Worm (Caenorhabditis elegans) whole organism, L1 larva: ENCODE results near the gene F36D3.14.

Source experiments
- ama-1 ChIP-seq: fragments of 150-350 bp; optimal IDR thresholded peaks from 2 replicates; lab custom pipeline; 2014
- ces-1 ChIP-seq: fragments of 150-350 bp; optimal IDR thresholded peaks from 2 replicates; lab custom pipeline; 2014; ENCODE audit warnings: missing biosample characterization, missing genetic modification reagents, missing genetic modification characterization
- egl-27 ChIP-seq, 2 experiments: fragments of 150-350 bp in 1 of 2; sonication (generic microtip); optimal IDR thresholded peaks; 3 replicates each; lab custom pipeline; 2017 to 2018; ENCODE audit warnings: missing biosample characterization in 2 of 2, missing genetic modification characterization in 2 of 2, missing genetic modification reagents in 2 of 2
- jun-1 ChIP-seq: fragments of 150-350 bp; optimal IDR thresholded peaks from 2 replicates; lab custom pipeline; 2014; ENCODE audit warnings: missing biosample characterization, missing genetic modification reagents, missing genetic modification characterization
- lin-13 ChIP-seq: fragments of 150-350 bp; optimal IDR thresholded peaks from 2 replicates; lab custom pipeline; 2014; ENCODE audit warnings: missing biosample characterization, missing genetic modification reagents, missing genetic modification characterization
- lin-39 ChIP-seq: fragments of 150-350 bp; optimal IDR thresholded peaks from 2 replicates; lab custom pipeline; 2014; ENCODE audit warnings: missing biosample characterization, missing genetic modification reagents, missing genetic modification characterization
- mef-2 ChIP-seq: fragments of 150-350 bp; optimal IDR thresholded peaks from 2 replicates; lab custom pipeline; 2014; ENCODE audit warnings: missing biosample characterization, missing genetic modification characterization
- nhr-28 ChIP-seq: fragments of 150-350 bp; optimal IDR thresholded peaks from 2 replicates; lab custom pipeline; 2014; ENCODE audit warnings: missing biosample characterization, missing genetic modification characterization
- nhr-76 ChIP-seq: sonication (generic microtip); optimal IDR thresholded peaks from 2 replicates; lab custom pipeline; 2017; ENCODE audit warnings: missing biosample characterization, missing genetic modification characterization
- nhr-90 ChIP-seq: sonication (generic microtip); optimal IDR thresholded peaks from 2 replicates; lab custom pipeline; 2016; ENCODE audit warnings: mild to moderate bottlenecking, missing genetic modification characterization, missing compliant biosample characterization; ENCODE audit not compliant: poor library complexity
- snpc-4 ChIP-seq: fragments of 150-350 bp; optimal IDR thresholded peaks from 2 replicates; lab custom pipeline; 2014; ENCODE audit warnings: missing biosample characterization, missing genetic modification characterization
- tlp-1 ChIP-seq: fragments of 150-350 bp; optimal IDR thresholded peaks from 2 replicates; lab custom pipeline; 2014; ENCODE audit warnings: missing biosample characterization, missing genetic modification characterization
- unc-98 ChIP-seq: fragments of 200-800 bp; sonication (Bioruptor generic); IDR thresholded peaks from 2 replicates; pipeline ENCODE4 v1.3.6; 2022; ENCODE audit warnings: missing genetic modification characterization, missing compliant biosample characterization

DNA sequence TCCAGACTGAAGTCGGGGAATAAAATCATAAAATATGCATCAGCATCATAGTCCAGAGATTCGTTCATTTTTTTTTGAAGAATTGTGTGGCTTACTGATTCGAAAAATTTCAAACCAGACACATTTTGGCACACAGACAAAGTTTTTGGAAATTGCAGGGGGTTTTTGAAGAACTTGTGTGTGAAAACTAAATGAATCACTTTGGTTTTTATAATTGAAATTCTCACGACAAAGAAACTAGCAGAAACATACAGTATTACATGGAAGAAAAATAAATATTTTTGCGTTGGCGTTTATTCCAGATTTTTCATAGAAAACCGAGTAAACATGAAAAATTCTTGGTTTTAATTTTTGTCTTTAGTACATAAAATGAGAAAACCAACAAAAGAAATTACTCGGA lies 19.2 kb upstream of the F36D3.14 start, which contains the start of gene srw-34:
- TF ChIP-seq tlp-1 (tag; lab: Kevin White, UChicago): no peak
- no peak for TF ChIP-seq nhr-90 (tag; lab: Kevin White, UChicago)
- TF ChIP-seq egl-27 (tag; optimal IDR thresholded peaks at IDR 0.05; lab: Kevin White, UChicago): no peak
- TF ChIP-seq nhr-28 (tag; lab: Kevin White, UChicago): no peak
- TF ChIP-seq lin-39 (tag; lab: Kevin White, UChicago): no peak
- TF ChIP-seq lin-13: no peak
- TF ChIP-seq mef-2: no peak
- no peak for TF ChIP-seq ces-1 (GFP tag; lab: Kevin White, UChicago)
- TF ChIP-seq ama-1: no peak
- TF ChIP-seq nhr-76: no peak
- TF ChIP-seq snpc-4 (tag; lab: Kevin White, UChicago): no peak
- no peak for TF ChIP-seq jun-1 (tag; lab: Kevin White, UChicago)
- TF ChIP-seq unc-98 (GFP tag; lab: Robert Waterston, UW): no peak
